Worm (Caenorhabditis elegans) whole organism, mixed stage, embryonic: ENCODE data around the gene K09D9.1.

Experiments used
- blmp-1 ChIP-seq: fragments of 150-350 bp; optimal IDR thresholded peaks from 2 replicates; lab custom pipeline; 2014; ENCODE audit warnings: missing biosample characterization, missing genetic modification characterization
- elt-3 ChIP-seq: fragments of 150-350 bp; optimal IDR thresholded peaks from 2 replicates; lab custom pipeline; 2014; ENCODE audit warnings: missing biosample characterization, missing genetic modification characterization
- flh-1 ChIP-seq: fragments of 200-800 bp; sonication (Bioruptor generic); optimal IDR thresholded peaks from 2 replicates; lab custom pipeline; 2018; ENCODE audit warnings: mild to moderate bottlenecking, missing genetic modification characterization, moderate library complexity, missing compliant biosample characterization
- lsy-2 ChIP-seq: fragments of 150-350 bp; optimal IDR thresholded peaks from 2 replicates; lab custom pipeline; 2014; ENCODE audit warnings: missing biosample characterization, missing genetic modification characterization
- mep-1 ChIP-seq: fragments of 150-350 bp; optimal IDR thresholded peaks from 2 replicates; lab custom pipeline; 2017; ENCODE audit warnings: missing biosample characterization, missing genetic modification reagents, missing genetic modification characterization, inconsistent platforms
- mls-2 ChIP-seq: sonication (generic microtip); optimal IDR thresholded peaks from 2 replicates; lab custom pipeline; 2016; ENCODE audit warnings: mild to moderate bottlenecking, missing genetic modification characterization, moderate library complexity, missing compliant biosample characterization
- nhr-12 ChIP-seq: fragments of 150-350 bp; optimal IDR thresholded peaks from 2 replicates; lab custom pipeline; 2014; ENCODE audit warnings: missing biosample characterization, missing genetic modification characterization
- pha-4 ChIP-seq: fragments of 150-350 bp; optimal IDR thresholded peaks from 2 replicates; lab custom pipeline; 2018; ENCODE audit warnings: missing biosample characterization, missing genetic modification reagents, missing genetic modification characterization
- unc-120 ChIP-seq: sonication (generic microtip); optimal IDR thresholded peaks from 2 replicates; lab custom pipeline; 2017; ENCODE audit warnings: missing genetic modification characterization, missing compliant biosample characterization; ENCODE audit not compliant: poor library complexity, severe bottlenecking
- unc-62 ChIP-seq: fragments of 150-350 bp; optimal IDR thresholded peaks from 2 replicates; lab custom pipeline; 2014; ENCODE audit warnings: missing biosample characterization, missing genetic modification reagents, missing genetic modification characterization

DNA sequence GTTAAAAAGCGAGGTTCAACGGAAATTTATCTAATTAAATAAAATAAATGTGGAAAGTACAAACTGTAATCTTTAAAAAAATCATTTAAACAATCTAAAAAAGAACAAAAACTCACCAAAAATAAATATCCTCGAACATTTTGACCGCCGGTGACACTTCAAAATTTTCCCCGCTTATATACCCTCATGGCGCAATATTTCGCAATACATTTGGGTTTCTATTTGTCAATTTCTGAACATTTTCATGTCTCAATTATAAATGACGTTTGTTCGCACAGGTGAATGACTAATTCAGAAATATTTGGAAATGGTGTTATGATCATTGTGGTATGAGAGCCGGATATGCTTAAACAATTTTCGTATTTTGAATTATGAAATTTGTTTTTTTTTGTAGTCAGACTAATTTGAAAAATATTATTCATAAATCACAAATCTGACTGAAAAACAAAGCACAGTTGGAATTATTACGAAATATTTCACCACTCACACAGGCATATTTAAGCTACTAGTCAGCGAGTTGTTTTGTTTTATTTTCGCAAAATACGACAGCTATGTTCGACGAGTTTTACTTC is 17.1 kb downstream of the K09D9.1 start, which contains the start of the genes C49G7.10 and irg-2:
- TF ChIP-seq pha-4 (tag; lab: Kevin White, UChicago) (no peak), nhr-12 (tag; lab: Kevin White, UChicago) (no peak), elt-3 (tag; lab: Kevin White, UChicago) (no peak), unc-62 (no peak), lsy-2 (tag; lab: Kevin White, UChicago) (no peak), mep-1 (tag; lab: Kevin White, UChicago) (no peak), flh-1 (GFP tag; lab: Kevin White, UChicago) (no peak), mls-2 (tag; lab: Kevin White, UChicago) (no peak), unc-120 (tag; lab: Kevin White, UChicago) (no peak), blmp-1 (tag; lab: Kevin White, UChicago) (no peak)
